ENCODE assay signal across 3 fruit fly cellular contexts in the genomic region with DNA sequence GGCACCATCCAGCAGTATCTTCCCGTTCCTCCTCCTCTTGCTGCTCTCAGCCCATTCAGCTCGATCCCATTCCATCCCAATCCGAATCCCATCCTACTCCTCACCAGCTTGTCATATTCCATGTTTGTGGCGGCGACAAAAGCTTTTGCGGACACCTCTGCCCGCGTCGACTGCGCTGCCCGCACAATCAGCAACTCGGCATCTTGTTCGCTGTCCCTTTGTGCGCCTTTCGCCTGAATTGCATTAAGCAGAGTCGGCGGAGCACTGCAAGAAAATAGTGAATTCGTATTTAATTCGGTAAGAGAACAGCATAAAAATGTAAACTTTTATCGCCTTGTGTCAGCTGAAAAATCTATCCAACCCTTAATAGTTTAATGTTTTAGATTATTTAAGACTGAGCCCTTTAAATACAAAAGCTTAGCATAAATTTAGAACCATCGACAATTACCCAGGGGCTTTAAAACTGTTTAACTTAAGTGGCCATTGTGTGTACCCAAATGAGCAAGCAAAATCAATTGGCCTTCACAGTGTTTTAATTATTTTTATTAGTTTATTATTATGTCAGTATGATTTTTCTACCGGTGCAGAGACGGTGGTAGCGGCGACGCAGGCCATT.
TF ChIP-seq lines count a peak whose summit lies in the region.

No protein-coding gene starts in this region.

TF ChIP-seq in whole organism, embryonic, 481 proteins besides CTCF, POLR2A, EP300 and RAD21 (continued from another document and continues in another):
- no peak for TF ChIP-seq CG9817 (tag; optimal IDR thresholded peaks at IDR 0.05; lab: Kevin White, UChicago)
- no peak for TF ChIP-seq CG33213 (GFP tag; optimal IDR thresholded peaks at IDR 0.05; lab: Kevin White, UChicago)
- TF ChIP-seq CG8388 (GFP tag; optimal IDR thresholded peaks at IDR 0.05; lab: Kevin White, UChicago): peak; percentile 13
- peak; percentile 45 to 94 for TF ChIP-seq bsh (GFP tag; optimal IDR thresholded peaks at IDR 0.05; lab: Kevin White, UChicago)
- no peak for TF ChIP-seq CG11247 (GFP tag; IDR thresholded peaks at IDR 0.05; lab: Robert Waterston, UW)
- no peak for TF ChIP-seq Nf-YC (tag; optimal IDR thresholded peaks at IDR 0.05; lab: Kevin White, UChicago)
- peak; percentile 10; the same call in 1 of the 3 replicates for TF ChIP-seq CG17361 (GFP tag; IDR thresholded peaks at IDR 0.05; lab: Robert Waterston, UW)
- peak; percentile 54 for TF ChIP-seq CG10979 (tag; optimal IDR thresholded peaks at IDR 0.05; lab: Kevin White, UChicago)
- peak; percentile 4 for TF ChIP-seq D19A (tag; optimal IDR thresholded peaks at IDR 0.05; lab: Kevin White, UChicago)
- no peak for TF ChIP-seq Rx (GFP tag; IDR thresholded peaks at IDR 0.05; lab: Robert Waterston, UW)
- TF ChIP-seq Sox102F (GFP tag; optimal IDR thresholded peaks at IDR 0.05; lab: Kevin White, UChicago): peak; percentile 26
- TF ChIP-seq nmo (GFP tag; optimal IDR thresholded peaks at IDR 0.05; lab: Kevin White, UChicago): peak; percentile 51
- no peak for TF ChIP-seq zen2 (GFP tag; IDR thresholded peaks at IDR 0.05; lab: Robert Waterston, UW; ENCODE audit: partially characterized antibody)
- TF ChIP-seq CG31441 (GFP tag; IDR thresholded peaks at IDR 0.05; lab: Robert Waterston, UW): 0 out of 2 replicates have a peak, but pooled peaks have one; percentile 26
- TF ChIP-seq CG7839 (tag; optimal IDR thresholded peaks at IDR 0.05; lab: Kevin White, UChicago): peak; percentile 30
- no peak for TF ChIP-seq gfzf (GFP tag; optimal IDR thresholded peaks at IDR 0.05; lab: Kevin White, UChicago)
- peak; percentile 15 for TF ChIP-seq CG6254 (GFP tag; optimal IDR thresholded peaks at IDR 0.05; lab: Kevin White, UChicago)
- no peak for TF ChIP-seq rib (GFP tag; IDR thresholded peaks at IDR 0.05; lab: Robert Waterston, UW)
- peak; percentile 9 for TF ChIP-seq CG2678 (tag; optimal IDR thresholded peaks at IDR 0.05; lab: Kevin White, UChicago)
- TF ChIP-seq sc (optimal IDR thresholded peaks at IDR 0.05; lab: Kevin White, UChicago): no peak
- peak; percentile 61 for TF ChIP-seq sc (GFP tag; optimal IDR thresholded peaks at IDR 0.05; lab: Kevin White, UChicago)
- no peak for TF ChIP-seq CG10565 (GFP tag; optimal IDR thresholded peaks at IDR 0.05; lab: Kevin White, UChicago)
- peak; percentile 2 for TF ChIP-seq Six4 (GFP tag; optimal IDR thresholded peaks at IDR 0.05; lab: Kevin White, UChicago)
- TF ChIP-seq CG3838 (GFP tag; optimal IDR thresholded peaks at IDR 0.05; lab: Kevin White, UChicago): no peak
- TF ChIP-seq D (optimal IDR thresholded peaks at IDR 0.05; lab: Kevin White, UChicago): no peak
- TF ChIP-seq D (GFP tag; optimal IDR thresholded peaks at IDR 0.05; lab: Kevin White, UChicago): peak; percentile 51
- peak; percentile 40 for TF ChIP-seq Ets65A (GFP tag; lab: Kevin White, UChicago)
- TF ChIP-seq disco-r (GFP tag; optimal IDR thresholded peaks at IDR 0.05; lab: Kevin White, UChicago): no peak
- TF ChIP-seq CG1529 (GFP tag; optimal IDR thresholded peaks at IDR 0.05; lab: Kevin White, UChicago): peak; percentile 16
- peak; percentile 7 for TF ChIP-seq ATbp (GFP tag; optimal IDR thresholded peaks at IDR 0.05; lab: Kevin White, UChicago)
- no peak for TF ChIP-seq lmd (GFP tag; IDR thresholded peaks at IDR 0.05; lab: Robert Waterston, UW)
- no peak for TF ChIP-seq CG17568 (GFP tag; optimal IDR thresholded peaks at IDR 0.05; lab: Kevin White, UChicago)
- TF ChIP-seq CG14710 (tag; optimal IDR thresholded peaks at IDR 0.05; lab: Kevin White, UChicago): peak; percentile 26
- TF ChIP-seq Oli (tag; optimal IDR thresholded peaks at IDR 0.05; lab: Kevin White, UChicago): peak; percentile 28
- TF ChIP-seq phol (tag; optimal IDR thresholded peaks at IDR 0.05; lab: Kevin White, UChicago): peak; percentile 54
- peak; percentile 13 for TF ChIP-seq CG6654 (GFP tag; optimal IDR thresholded peaks at IDR 0.05; lab: Kevin White, UChicago)
- no peak for TF ChIP-seq pros (GFP tag; optimal IDR thresholded peaks at IDR 0.05; lab: Kevin White, UChicago)
- no peak for TF ChIP-seq CG8281 (tag; optimal IDR thresholded peaks at IDR 0.05; lab: Kevin White, UChicago)
- peak; percentile 36 for TF ChIP-seq Blimp-1 (GFP tag; optimal IDR thresholded peaks at IDR 0.05; lab: Kevin White, UChicago)
- peak; percentile 69 for TF ChIP-seq Drgx (GFP tag; IDR thresholded peaks at IDR 0.05; lab: Robert Waterston, UW)
- no peak for TF ChIP-seq CG10366 (GFP tag; IDR thresholded peaks at IDR 0.05; lab: Robert Waterston, UW)
- TF ChIP-seq dmrt99B (tag; optimal IDR thresholded peaks at IDR 0.05; lab: Kevin White, UChicago): peak; percentile 27
- peak; percentile 52 for TF ChIP-seq sens (GFP tag; lab: Kevin White, UChicago)

TF ChIP-seq in whole organism, prepupa, 60 proteins besides CTCF, POLR2A, EP300 and RAD21 (continued from another document):
- TF ChIP-seq Blimp-1 (GFP tag; optimal IDR thresholded peaks at IDR 0.05; lab: Kevin White, UChicago): peak; percentile 74
- peak; percentile 88 for TF ChIP-seq Smox (GFP tag; optimal IDR thresholded peaks at IDR 0.05; lab: Kevin White, UChicago)
- TF ChIP-seq Eip75B (GFP tag; optimal IDR thresholded peaks at IDR 0.05; lab: Kevin White, UChicago): peak; percentile 91
- TF ChIP-seq CG6276 (GFP tag; optimal IDR thresholded peaks at IDR 0.05; lab: Kevin White, UChicago): peak; percentile 83
- TF ChIP-seq achi (GFP tag; optimal IDR thresholded peaks at IDR 0.05; lab: Kevin White, UChicago): peak; percentile 93
- TF ChIP-seq CG11294 (GFP tag; IDR thresholded peaks at IDR 0.05; lab: Robert Waterston, UW): peak; percentile 43; the same call in 1 of the 2 replicates
- TF ChIP-seq CG34406 (GFP tag; optimal IDR thresholded peaks at IDR 0.05; lab: Kevin White, UChicago): peak; percentile 95
- TF ChIP-seq CG11902 (GFP tag; optimal IDR thresholded peaks at IDR 0.05; lab: Kevin White, UChicago): peak; percentile 89
- TF ChIP-seq lz (GFP tag; optimal IDR thresholded peaks at IDR 0.05; lab: Kevin White, UChicago): peak; percentile 90
- TF ChIP-seq CG3032 (tag; optimal IDR thresholded peaks at IDR 0.05; lab: Kevin White, UChicago): peak; percentile 97
- TF ChIP-seq fkh (GFP tag; optimal IDR thresholded peaks at IDR 0.05; lab: Kevin White, UChicago): no peak
- peak; percentile 90 for TF ChIP-seq Hr39 (GFP tag; optimal IDR thresholded peaks at IDR 0.05; lab: Kevin White, UChicago)
- TF ChIP-seq salr (GFP tag; optimal IDR thresholded peaks at IDR 0.05; lab: Kevin White, UChicago): peak; percentile 84 to 94
- peak; percentile 95 for TF ChIP-seq Sox15 (GFP tag; optimal IDR thresholded peaks at IDR 0.05; lab: Kevin White, UChicago)
- TF ChIP-seq esn (GFP tag; optimal IDR thresholded peaks at IDR 0.05; lab: Kevin White, UChicago): peak; percentile 94
- TF ChIP-seq CG7368 (GFP tag; optimal IDR thresholded peaks at IDR 0.05; lab: Kevin White, UChicago): peak; percentile 78
- peak; percentile 87 for TF ChIP-seq cyc (GFP tag; optimal IDR thresholded peaks at IDR 0.05; lab: Kevin White, UChicago)
- TF ChIP-seq CG1621 (tag; optimal IDR thresholded peaks at IDR 0.05; lab: Kevin White, UChicago): peak; percentile 84
- peak; percentile 93 for TF ChIP-seq dsx (GFP tag; optimal IDR thresholded peaks at IDR 0.05; lab: Kevin White, UChicago; ENCODE audit: poor library complexity, severe bottlenecking)
- TF ChIP-seq CG31627 (GFP tag; optimal IDR thresholded peaks at IDR 0.05; lab: Kevin White, UChicago): peak; percentile 90
- peak; percentile 94 for TF ChIP-seq acj6 (GFP tag; optimal IDR thresholded peaks at IDR 0.05; lab: Kevin White, UChicago)
- peak; percentile 96 for TF ChIP-seq CG10669 (GFP tag; optimal IDR thresholded peaks at IDR 0.05; lab: Kevin White, UChicago)
- TF ChIP-seq CG16779 (tag; optimal IDR thresholded peaks at IDR 0.05; lab: Kevin White, UChicago): peak; percentile 88
- peak; percentile 96 for TF ChIP-seq Ets96B (tag; optimal IDR thresholded peaks at IDR 0.05; lab: Kevin White, UChicago)
- peak; percentile 91 for TF ChIP-seq CG6792 (GFP tag; optimal IDR thresholded peaks at IDR 0.05; lab: Kevin White, UChicago)
- TF ChIP-seq Hr4 (GFP tag; optimal IDR thresholded peaks at IDR 0.05; lab: Kevin White, UChicago): peak; percentile 88
- peak; percentile 71 for TF ChIP-seq Lpt (GFP tag; optimal IDR thresholded peaks at IDR 0.05; lab: Kevin White, UChicago)
- TF ChIP-seq CG9139 (GFP tag; optimal IDR thresholded peaks at IDR 0.05; lab: Kevin White, UChicago): peak; percentile 87
- peak; percentile 88 for TF ChIP-seq CG4318 (GFP tag; optimal IDR thresholded peaks at IDR 0.05; lab: Kevin White, UChicago)
- TF ChIP-seq CG6163 (GFP tag; IDR thresholded peaks at IDR 0.05; lab: Robert Waterston, UW): peak; percentile 71; the same call in 1 of the 3 replicates
- peak; percentile 96 for TF ChIP-seq CG6808 (GFP tag; optimal IDR thresholded peaks at IDR 0.05; lab: Kevin White, UChicago)
- TF ChIP-seq ss (GFP tag; optimal IDR thresholded peaks at IDR 0.05; lab: Kevin White, UChicago): peak; percentile 91 to 96
- TF ChIP-seq OdsH (GFP tag; optimal IDR thresholded peaks at IDR 0.05; lab: Kevin White, UChicago): peak; percentile 94
- TF ChIP-seq CG32006 (GFP tag; optimal IDR thresholded peaks at IDR 0.05; lab: Kevin White, UChicago): peak; percentile 94
- TF ChIP-seq topi (GFP tag; optimal IDR thresholded peaks at IDR 0.05; lab: Kevin White, UChicago): peak; percentile 93
- peak; percentile 99 for TF ChIP-seq Eip78C (GFP tag; lab: Kevin White, UChicago)
- peak; percentile 91 for TF ChIP-seq CG8632 (GFP tag; optimal IDR thresholded peaks at IDR 0.05; lab: Kevin White, UChicago)
- peak; percentile 90 for TF ChIP-seq CG8319 (GFP tag; optimal IDR thresholded peaks at IDR 0.05; lab: Kevin White, UChicago)
- peak; percentile 6 for TF ChIP-seq fd85E (GFP tag; optimal IDR thresholded peaks at IDR 0.05; lab: Kevin White, UChicago)

TF ChIP-seq in whole organism, wandering third instar larva, 38 proteins besides CTCF, POLR2A, EP300 and RAD21 (continued from another document):
- TF ChIP-seq Vsx2 (GFP tag; optimal IDR thresholded peaks at IDR 0.05; lab: Kevin White, UChicago; ENCODE audit: partially characterized antibody) (peak; percentile 10), Hnf4 (GFP tag; optimal IDR thresholded peaks at IDR 0.05; lab: Kevin White, UChicago) (peak; percentile 33), usp (GFP tag; optimal IDR thresholded peaks at IDR 0.05; lab: Kevin White, UChicago) (no peak), Jra (GFP tag; optimal IDR thresholded peaks at IDR 0.05; lab: Kevin White, UChicago) (peak; percentile 10), jim (GFP tag; optimal IDR thresholded peaks at IDR 0.05; lab: Kevin White, UChicago) (no peak), brk (GFP tag; optimal IDR thresholded peaks at IDR 0.05; lab: Kevin White, UChicago) (no peak), Dfd (GFP tag; optimal IDR thresholded peaks at IDR 0.05; lab: Kevin White, UChicago) (no peak), dsf (GFP tag; optimal IDR thresholded peaks at IDR 0.05; lab: Kevin White, UChicago; ENCODE audit: borderline replicate concordance) (peak; percentile 9), HLH106 (tag; optimal IDR thresholded peaks at IDR 0.05; lab: Kevin White, UChicago) (peak; percentile 83), pan (optimal IDR thresholded peaks at IDR 0.05; lab: Kevin White, UChicago) (no peak), CG9705 (GFP tag; optimal IDR thresholded peaks at IDR 0.05; lab: Kevin White, UChicago) (peak; percentile 61), Hr83 (GFP tag; optimal IDR thresholded peaks at IDR 0.05; lab: Kevin White, UChicago; ENCODE audit: poor library complexity, severe bottlenecking) (no peak), Abd-B (GFP tag; optimal IDR thresholded peaks at IDR 0.05; lab: Kevin White, UChicago) (no peak), Dif (GFP tag; optimal IDR thresholded peaks at IDR 0.05; lab: Kevin White, UChicago; ENCODE audit: partially characterized antibody) (peak; percentile 50)
